Worm (Caenorhabditis elegans) whole organism, mixed stage, embryonic: Measurements from ENCODE around the gene T28F12.1.

Source experiments
- elt-1 ChIP-seq: sonication (generic microtip); optimal IDR thresholded peaks from 2 replicates; lab custom pipeline; 2017; ENCODE audit warnings: missing genetic modification characterization, mild to moderate bottlenecking, missing compliant biosample characterization, antibody characterized with exemption, moderate library complexity, borderline replicate concordance; ENCODE audit not compliant: insufficient read depth
- elt-3 ChIP-seq: fragments of 150-350 bp; optimal IDR thresholded peaks from 2 replicates; lab custom pipeline; 2014; ENCODE audit warnings: missing biosample characterization, missing genetic modification characterization
- nhr-237 ChIP-seq: fragments of 150-350 bp; optimal IDR thresholded peaks from 2 replicates; lab custom pipeline; 2014; ENCODE audit warnings: missing biosample characterization, missing genetic modification characterization
- pha-4 ChIP-seq: fragments of 150-350 bp; optimal IDR thresholded peaks from 2 replicates; lab custom pipeline; 2018; ENCODE audit warnings: missing biosample characterization, missing genetic modification reagents, missing genetic modification characterization
- sem-2 ChIP-seq: fragments of 200-800 bp; sonication (Bioruptor generic); optimal IDR thresholded peaks from 2 replicates; lab custom pipeline; 2018; ENCODE audit warnings: mild to moderate bottlenecking, missing genetic modification characterization, missing compliant biosample characterization
- snpc-4 ChIP-seq: fragments of 150-350 bp; optimal IDR thresholded peaks from 2 replicates; lab custom pipeline; 2014; ENCODE audit warnings: missing biosample characterization, missing genetic modification characterization
- tbx-8 ChIP-seq: fragments of 200-800 bp; sonication (Bioruptor generic); optimal IDR thresholded peaks from 2 replicates; lab custom pipeline; 2018; ENCODE audit warnings: mild to moderate bottlenecking, missing genetic modification characterization, moderate library complexity, missing compliant biosample characterization
- unc-120 ChIP-seq: sonication (generic microtip); optimal IDR thresholded peaks from 2 replicates; lab custom pipeline; 2017; ENCODE audit warnings: missing genetic modification characterization, missing compliant biosample characterization; ENCODE audit not compliant: poor library complexity, severe bottlenecking
- unc-62 ChIP-seq: fragments of 150-350 bp; optimal IDR thresholded peaks from 2 replicates; lab custom pipeline; 2014; ENCODE audit warnings: missing biosample characterization, missing genetic modification reagents, missing genetic modification characterization
- ztf-11 ChIP-seq: fragments of 150-350 bp; optimal IDR thresholded peaks from 2 replicates; lab custom pipeline; 2014; ENCODE audit warnings: missing biosample characterization, missing genetic modification characterization

ce11 chrV:4496104-4496586 lies 16.7 kb upstream of the T28F12.1 start:
- TF ChIP-seq sem-2 (GFP tag; lab: Kevin White, UChicago) (no peak), elt-1 (tag; lab: Kevin White, UChicago) (no peak), snpc-4 (no peak), tbx-8 (no peak), elt-3 (no peak), pha-4 (tag; lab: Kevin White, UChicago) (no peak), unc-120 (no peak), ztf-11 (no peak), unc-62 (GFP tag; lab: Kevin White, UChicago) (peak; percentile 34), nhr-237 (tag; lab: Kevin White, UChicago) (no peak)
